Worm (Caenorhabditis elegans) whole organism, L3 larva: Measurements from ENCODE around the gene F37A8.5.

ENCODE experiments used
- R02D3.7 ChIP-seq: fragments of 150-350 bp; optimal IDR thresholded peaks from 2 replicates; lab custom pipeline; 2014; ENCODE audit warnings: missing biosample characterization, missing genetic modification characterization
- ceh-28 ChIP-seq: fragments of 150-350 bp; optimal IDR thresholded peaks from 2 replicates; lab custom pipeline; 2014; ENCODE audit warnings: missing biosample characterization, missing genetic modification reagents, missing genetic modification characterization
- ceh-82 ChIP-seq: fragments of 150-350 bp; optimal IDR thresholded peaks from 2 replicates; lab custom pipeline; 2014; ENCODE audit warnings: missing biosample characterization, missing genetic modification characterization
- fkh-10 ChIP-seq: sonication (generic microtip); optimal IDR thresholded peaks from 2 replicates; lab custom pipeline; 2017; ENCODE audit warnings: missing biosample characterization, missing genetic modification reagents, missing genetic modification characterization
- fos-1 ChIP-seq: fragments of 150-350 bp; optimal IDR thresholded peaks from 2 replicates; lab custom pipeline; 2014; ENCODE audit warnings: missing biosample characterization, missing genetic modification characterization
- lin-15B ChIP-seq: fragments of 150-350 bp; optimal IDR thresholded peaks from 2 replicates; lab custom pipeline; 2014; ENCODE audit warnings: missing biosample characterization, missing genetic modification characterization
- lin-39 ChIP-seq: fragments of 150-350 bp; optimal IDR thresholded peaks from 2 replicates; lab custom pipeline; 2018; ENCODE audit warnings: missing biosample characterization, missing genetic modification reagents, missing genetic modification characterization
- nhr-237 ChIP-seq: fragments of 150-350 bp; optimal IDR thresholded peaks from 2 replicates; lab custom pipeline; 2014; ENCODE audit warnings: missing biosample characterization, missing genetic modification characterization
- nhr-25 ChIP-seq: sonication (generic microtip); optimal IDR thresholded peaks from 2 replicates; lab custom pipeline; 2017; ENCODE audit warnings: missing biosample characterization, missing genetic modification characterization
- nhr-43 ChIP-seq: sonication (generic microtip); optimal IDR thresholded peaks from 2 replicates; lab custom pipeline; 2016; ENCODE audit warnings: mild to moderate bottlenecking, missing genetic modification characterization, missing compliant biosample characterization; ENCODE audit not compliant: poor library complexity, severe bottlenecking
- pqm-1 ChIP-seq: fragments of 150-350 bp; optimal IDR thresholded peaks from 2 replicates; lab custom pipeline; 2017; ENCODE audit warnings: missing biosample characterization, missing genetic modification characterization, inconsistent platforms
- snpc-4 ChIP-seq: fragments of 150-350 bp; optimal IDR thresholded peaks from 2 replicates; lab custom pipeline; 2014; ENCODE audit warnings: missing biosample characterization, missing genetic modification characterization
- unc-62 ChIP-seq: fragments of 150-350 bp; sonication (generic microtip); optimal IDR thresholded peaks from 4 replicates; lab custom pipeline; 2014; ENCODE audit warnings: missing biosample characterization, missing genetic modification reagents, missing genetic modification characterization
- zag-1 ChIP-seq: fragments of 150-350 bp; optimal IDR thresholded peaks from 2 replicates; lab custom pipeline; 2014; ENCODE audit warnings: missing biosample characterization, missing genetic modification characterization

DNA sequence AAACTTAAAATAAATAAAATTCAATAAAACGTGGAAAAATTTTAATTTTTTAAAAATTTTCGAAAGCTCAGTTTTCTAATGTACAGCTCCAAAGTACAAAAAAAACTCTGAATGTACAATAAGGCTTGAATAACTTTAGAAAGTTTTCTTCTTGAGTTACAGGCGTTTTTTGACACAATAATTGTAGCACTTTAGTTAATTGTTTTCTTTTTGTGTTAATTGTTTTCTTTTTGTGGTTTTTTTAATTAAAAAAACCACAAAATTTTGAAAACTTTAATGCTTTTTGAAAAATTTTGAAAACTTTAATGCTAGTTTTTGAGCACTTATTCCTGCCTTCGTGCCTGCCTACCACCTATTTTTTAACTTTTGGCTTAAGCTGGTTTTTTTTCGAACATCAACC lies 7.8 kb downstream of the F37A8.5 start, which contains the start of gene R10E9.2:
- TF ChIP-seq R02D3.7 (tag; lab: Kevin White, UChicago), result no peak
- no peak for TF ChIP-seq lin-39
- TF ChIP-seq fkh-10 (GFP tag; lab: Kevin White, UChicago), result no peak
- TF ChIP-seq ceh-82, result no peak
- TF ChIP-seq unc-62 (GFP tag; lab: Kevin White, UChicago), result no peak
- TF ChIP-seq pqm-1 (tag; lab: Kevin White, UChicago), result no peak
- no peak for TF ChIP-seq nhr-25 (tag; lab: Kevin White, UChicago)
- TF ChIP-seq zag-1 (tag; lab: Kevin White, UChicago), result no peak
- TF ChIP-seq nhr-43, result no peak
- TF ChIP-seq fos-1 (tag; lab: Kevin White, UChicago), result no peak
- no peak for TF ChIP-seq nhr-237 (tag; lab: Kevin White, UChicago)
- TF ChIP-seq ceh-28 (tag; lab: Kevin White, UChicago), result no peak
- TF ChIP-seq snpc-4, result no peak
- TF ChIP-seq lin-15B (tag; lab: Kevin White, UChicago), result no peak
